Worm (Caenorhabditis elegans) whole organism, L1 larva: ENCODE measurements around the gene scc-2.

Experiments
- C16A3.4 ChIP-seq: fragments of 150-350 bp; optimal IDR thresholded peaks from 2 replicates; lab custom pipeline; 2014; ENCODE audit warnings: missing biosample characterization, missing genetic modification characterization
- Y116A8C.19 ChIP-seq: sonication (generic microtip); optimal IDR thresholded peaks from 2 replicates; lab custom pipeline; 2016; ENCODE audit warnings: missing compliant biosample characterization, missing genetic modification characterization, borderline replicate concordance
- aha-1 ChIP-seq: fragments of 150-350 bp; optimal IDR thresholded peaks from 2 replicates; lab custom pipeline; 2014; ENCODE audit warnings: missing biosample characterization, missing genetic modification characterization
- alr-1 ChIP-seq: fragments of 200-800 bp; sonication (Bioruptor generic); optimal IDR thresholded peaks from 2 replicates; lab custom pipeline; 2018; ENCODE audit warnings: borderline replicate concordance, mild to moderate bottlenecking, missing genetic modification characterization, missing compliant biosample characterization
- ama-1 ChIP-seq: fragments of 150-350 bp; optimal IDR thresholded peaks from 2 replicates; lab custom pipeline; 2014
- ceh-82 ChIP-seq, 3 experiments: fragments of 150-350 bp in 1 of 3; sonication (generic microtip) in 2 of 3; optimal IDR thresholded peaks; 2 replicates each; lab custom pipeline; 2014 to 2017; ENCODE audit warnings: missing biosample characterization in 3 of 3, missing genetic modification characterization in 3 of 3
- ceh-90 ChIP-seq: sonication (generic microtip); optimal IDR thresholded peaks from 2 replicates; lab custom pipeline; 2016; ENCODE audit warnings: missing genetic modification characterization, missing compliant biosample characterization
- ces-1 ChIP-seq: fragments of 150-350 bp; optimal IDR thresholded peaks from 2 replicates; lab custom pipeline; 2014; ENCODE audit warnings: missing biosample characterization, missing genetic modification reagents, missing genetic modification characterization
- dsc-1 ChIP-seq: sonication (generic microtip); optimal IDR thresholded peaks from 2 replicates; lab custom pipeline; 2016; ENCODE audit warnings: mild to moderate bottlenecking, missing genetic modification characterization, missing compliant biosample characterization
- efl-1 ChIP-seq, 4 experiments: fragments of 150-350 bp; optimal IDR thresholded peaks in 3 of 4; peaks in 1 of 4; 1 replicate in 1 of 4; 2 replicates in 3 of 4; lab custom pipeline; 2014; ENCODE audit warnings: missing biosample characterization in 2 of 4, missing genetic modification characterization in 2 of 4, missing genetic modification reagents in 2 of 4
- egl-27 ChIP-seq, 2 experiments: fragments of 150-350 bp in 1 of 2; sonication (generic microtip); optimal IDR thresholded peaks; 3 replicates each; lab custom pipeline; 2017 to 2018; ENCODE audit warnings: missing biosample characterization in 2 of 2, missing genetic modification characterization in 2 of 2, missing genetic modification reagents in 2 of 2
- elt-2 ChIP-seq: sonication (generic microtip); optimal IDR thresholded peaks from 2 replicates; lab custom pipeline; 2016; ENCODE audit warnings: missing genetic modification characterization, mild to moderate bottlenecking, inconsistent platforms, missing compliant biosample characterization, missing genetic modification reagents
- fkh-4 ChIP-seq: sonication (generic microtip); optimal IDR thresholded peaks from 2 replicates; lab custom pipeline; 2016; ENCODE audit warnings: missing compliant biosample characterization, missing genetic modification characterization, borderline replicate concordance
- fkh-8 ChIP-seq: sonication (generic microtip); optimal IDR thresholded peaks from 2 replicates; lab custom pipeline; 2016; ENCODE audit warnings: mild to moderate bottlenecking, missing genetic modification characterization, missing compliant biosample characterization
- fos-1 ChIP-seq: fragments of 150-350 bp; optimal IDR thresholded peaks from 2 replicates; lab custom pipeline; 2014; ENCODE audit warnings: missing biosample characterization, missing genetic modification characterization
- grh-1 ChIP-seq: fragments of 200-800 bp; sonication (Bioruptor generic); IDR thresholded peaks from 2 replicates; pipeline ENCODE4 v1.3.6; 2022; ENCODE audit warnings: missing genetic modification reagents, missing genetic modification characterization, missing compliant biosample characterization
- isw-1 ChIP-seq: fragments of 200-800 bp; sonication (Bioruptor generic); IDR thresholded peaks from 2 replicates; pipeline ENCODE4 v1.3.6; 2022; ENCODE audit warnings: missing genetic modification characterization, missing compliant biosample characterization
- jun-1 ChIP-seq: fragments of 150-350 bp; optimal IDR thresholded peaks from 2 replicates; lab custom pipeline; 2014; ENCODE audit warnings: missing biosample characterization, missing genetic modification reagents, missing genetic modification characterization
- lin-15B ChIP-seq: fragments of 150-350 bp; sonication (generic microtip); optimal IDR thresholded peaks from 3 replicates; lab custom pipeline; 2014; ENCODE audit warnings: missing biosample characterization, missing genetic modification characterization
- lsy-2 ChIP-seq, 2 experiments: fragments of 150-350 bp; optimal IDR thresholded peaks; 2 replicates each; lab custom pipeline; 2014; ENCODE audit warnings: missing biosample characterization in 2 of 2, missing genetic modification characterization in 2 of 2
- nhr-11 ChIP-seq: fragments of 150-350 bp; optimal IDR thresholded peaks from 2 replicates; lab custom pipeline; 2014; ENCODE audit warnings: missing biosample characterization, missing genetic modification characterization
- nhr-20 ChIP-seq: sonication (generic microtip); optimal IDR thresholded peaks from 2 replicates; lab custom pipeline; 2016; ENCODE audit warnings: mild to moderate bottlenecking, missing genetic modification characterization, missing compliant biosample characterization
- nhr-28 ChIP-seq: fragments of 150-350 bp; optimal IDR thresholded peaks from 2 replicates; lab custom pipeline; 2014; ENCODE audit warnings: missing biosample characterization, missing genetic modification characterization
- nhr-71 ChIP-seq: sonication (generic microtip); optimal IDR thresholded peaks from 2 replicates; lab custom pipeline; 2016; ENCODE audit warnings: mild to moderate bottlenecking, missing genetic modification characterization, moderate library complexity, missing compliant biosample characterization
- nhr-76 ChIP-seq: sonication (generic microtip); optimal IDR thresholded peaks from 2 replicates; lab custom pipeline; 2017; ENCODE audit warnings: missing biosample characterization, missing genetic modification characterization
- nhr-77 ChIP-seq: fragments of 150-350 bp; optimal IDR thresholded peaks from 2 replicates; lab custom pipeline; 2014; ENCODE audit warnings: missing biosample characterization, missing genetic modification characterization
- nhr-84 ChIP-seq: sonication (generic microtip); optimal IDR thresholded peaks from 2 replicates; lab custom pipeline; 2017; ENCODE audit warnings: missing biosample characterization, missing genetic modification characterization
- rnt-1 ChIP-seq: sonication (generic microtip); optimal IDR thresholded peaks from 2 replicates; lab custom pipeline; 2016; ENCODE audit warnings: mild to moderate bottlenecking, missing genetic modification characterization, moderate library complexity, missing compliant biosample characterization
- skn-1 ChIP-seq: fragments of 150-350 bp; optimal IDR thresholded peaks from 2 replicates; lab custom pipeline; 2014; ENCODE audit warnings: missing biosample characterization, missing genetic modification characterization
- snu-23 ChIP-seq: sonication (generic microtip); optimal IDR thresholded peaks from 2 replicates; lab custom pipeline; 2016; ENCODE audit warnings: missing genetic modification characterization, missing compliant biosample characterization
- sptf-1 ChIP-seq: fragments of 150-350 bp; optimal IDR thresholded peaks from 2 replicates; lab custom pipeline; 2014; ENCODE audit warnings: missing biosample characterization, missing genetic modification characterization
- swsn-7 ChIP-seq: sonication (generic microtip); optimal IDR thresholded peaks from 2 replicates; lab custom pipeline; 2016; ENCODE audit warnings: missing genetic modification characterization, missing compliant biosample characterization
- unc-130 ChIP-seq: fragments of 150-350 bp; optimal IDR thresholded peaks from 2 replicates; lab custom pipeline; 2017; ENCODE audit warnings: missing biosample characterization, missing genetic modification characterization, inconsistent platforms
- unc-30 ChIP-seq: sonication (generic microtip); optimal IDR thresholded peaks from 2 replicates; lab custom pipeline; 2017; ENCODE audit warnings: missing biosample characterization, missing genetic modification characterization
- unc-86 ChIP-seq: sonication (generic microtip); optimal IDR thresholded peaks from 2 replicates; lab custom pipeline; 2016; ENCODE audit warnings: missing genetic modification characterization, missing compliant biosample characterization
- zag-1 ChIP-seq: fragments of 150-350 bp; optimal IDR thresholded peaks from 2 replicates; lab custom pipeline; 2014; ENCODE audit warnings: missing biosample characterization, missing genetic modification characterization
- zip-4 ChIP-seq: fragments of 200-800 bp; sonication (Bioruptor generic); optimal IDR thresholded peaks from 2 replicates; lab custom pipeline; 2018; ENCODE audit warnings: mild to moderate bottlenecking, missing genetic modification characterization, moderate library complexity, missing compliant biosample characterization
- ztf-11 ChIP-seq, 2 experiments: sonication (generic microtip); optimal IDR thresholded peaks; 2 replicates each; lab custom pipeline; 2016 to 2017; ENCODE audit warnings: missing genetic modification characterization in 2 of 2, missing biosample characterization in 1 of 2, missing compliant biosample characterization in 1 of 2

Gene scc-2

DNA sequence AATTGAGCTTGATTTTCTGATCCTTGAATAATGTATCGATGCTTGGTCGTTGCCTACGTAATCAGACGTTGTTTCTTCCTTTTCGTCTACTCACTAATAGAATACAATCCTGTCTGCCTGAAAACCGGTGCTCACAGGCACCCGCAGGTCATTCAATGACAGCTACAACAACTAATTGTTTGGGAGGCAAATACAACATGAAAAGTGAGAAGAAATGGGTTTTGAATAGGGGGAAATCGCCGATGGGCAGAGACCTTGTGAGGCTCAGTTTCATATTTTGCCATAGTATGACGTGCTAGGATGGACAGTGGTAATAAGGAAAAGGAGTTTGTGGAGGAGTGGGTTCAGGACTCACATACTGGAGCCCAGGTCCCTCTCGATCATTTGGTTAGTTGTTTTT is 66.8 kb downstream of the scc-2 start, which contains the start of gene chs-2:
Gene chs-2, plus strand, starts transcription at position 301 of the 400 bp plus-strand sequence.
- TF ChIP-seq ceh-90 (tag; lab: Kevin White, UChicago) (no peak), rnt-1 (tag; lab: Kevin White, UChicago) (no peak), efl-1 (optimal IDR thresholded peaks at IDR 0.05; lab: Kevin White, UChicago) (no peak), efl-1 (GFP tag; optimal IDR thresholded peaks at IDR 0.05 in 1 of 2; lab: Kevin White, UChicago) (peak in 1 of 2 experiments; percentile 52), sptf-1 (tag; lab: Kevin White, UChicago) (no peak), isw-1 (GFP tag; lab: Robert Waterston, UW) (no peak), skn-1 (tag; lab: Kevin White, UChicago) (no peak), nhr-77 (tag; lab: Kevin White, UChicago) (no peak), unc-130 (tag; lab: Kevin White, UChicago) (no peak)

DNA sequence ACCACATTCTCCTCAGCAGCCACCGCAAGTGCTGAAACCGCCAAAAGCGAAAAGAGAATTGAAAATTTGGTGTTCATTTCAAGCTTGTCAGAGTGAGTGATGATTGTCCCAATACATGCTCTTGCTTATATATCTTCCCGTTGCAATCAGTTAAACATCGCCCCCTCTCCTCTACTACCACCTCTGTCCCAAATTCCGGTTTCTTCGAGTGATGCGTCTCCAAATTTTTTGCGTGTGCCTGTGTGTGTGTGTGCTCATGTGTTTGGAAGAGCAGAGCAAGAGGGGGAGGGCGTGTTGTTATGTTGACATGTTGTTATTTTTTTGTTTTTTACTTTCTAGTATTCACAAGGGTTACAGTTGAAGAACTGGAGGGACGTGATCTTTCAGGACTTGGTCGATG is 69.0 kb downstream of the scc-2 start, which contains the start of gene abu-11:
Gene abu-11, minus strand, starts transcription at position 101 of the 400 bp plus-strand sequence.
- TF ChIP-seq dsc-1 (tag; lab: Kevin White, UChicago) (no peak), nhr-28 (tag; lab: Kevin White, UChicago) (no peak), jun-1 (tag; lab: Kevin White, UChicago) (no peak), fos-1 (tag; lab: Kevin White, UChicago) (no peak), unc-30 (no peak), ztf-11 (tag; optimal IDR thresholded peaks at IDR 0.05; lab: Kevin White, UChicago) (no peak), alr-1 (tag; lab: Kevin White, UChicago) (no peak), fkh-8 (tag; lab: Kevin White, UChicago) (no peak), aha-1 (tag; lab: Kevin White, UChicago) (no peak), Y116A8C.19 (tag; lab: Kevin White, UChicago) (no peak), zip-4 (GFP tag; lab: Kevin White, UChicago) (no peak), ceh-82 (tag; optimal IDR thresholded peaks at IDR 0.05; lab: Kevin White, UChicago) (no peak), lin-15B (tag; lab: Kevin White, UChicago) (no peak), elt-2 (tag; lab: Kevin White, UChicago) (no peak), fkh-4 (no peak), nhr-71 (tag; lab: Kevin White, UChicago) (no peak), lsy-2 (tag; optimal IDR thresholded peaks at IDR 0.05; lab: Kevin White, UChicago) (no peak), nhr-20 (tag; lab: Kevin White, UChicago) (no peak)

ce11 chrII:192584-192983 is 70.9 kb downstream of the scc-2 start:
- TF ChIP-seq nhr-76 (no peak), ama-1 (no peak), nhr-11 (no peak), snu-23 (no peak), grh-1 (GFP tag; lab: Robert Waterston, UW) (no peak), C16A3.4 (tag; lab: Kevin White, UChicago) (no peak), swsn-7 (tag; lab: Kevin White, UChicago) (no peak), unc-86 (tag; lab: Kevin White, UChicago) (no peak), zag-1 (tag; lab: Kevin White, UChicago) (no peak), dsc-1 (tag; lab: Kevin White, UChicago) (no peak), rnt-1 (tag; lab: Kevin White, UChicago) (no peak), lsy-2 (tag; optimal IDR thresholded peaks at IDR 0.05; lab: Kevin White, UChicago) (no peak), isw-1 (GFP tag; lab: Robert Waterston, UW) (no peak), nhr-84 (no peak), fkh-4 (no peak), egl-27 (tag; optimal IDR thresholded peaks at IDR 0.05; lab: Kevin White, UChicago) (no peak), ces-1 (GFP tag; lab: Kevin White, UChicago) (no peak)
